Worm (Caenorhabditis elegans): ENCODE measurements around the gene T28A11.18.

ce11 chrV:3284629-3285028 is 16.8 kb upstream of the T28A11.18 start, which contains the start of gene F35F10.5:
- TF ChIP-seq aly-2 (tag; optimal IDR thresholded peaks at IDR 0.05): no peak
- no peak for TF ChIP-seq ZK546.5 (tag; optimal IDR thresholded peaks at IDR 0.05)
- TF ChIP-seq pha-4 (GFP tag; IDR thresholded peaks at IDR 0.05): no peak
- no peak for TF ChIP-seq pha-4 (tag; optimal IDR thresholded peaks at IDR 0.05)
- no peak for TF ChIP-seq snpc-4 (tag; optimal IDR thresholded peaks at IDR 0.05)
- no peak for TF ChIP-seq attf-4 (tag; optimal IDR thresholded peaks at IDR 0.05)
- no peak for TF ChIP-seq mxl-3 (GFP tag; optimal IDR thresholded peaks at IDR 0.05)
- TF ChIP-seq unc-39 (tag; optimal IDR thresholded peaks at IDR 0.05): no peak
- no peak for TF ChIP-seq ztf-11 (tag; optimal IDR thresholded peaks at IDR 0.05)
- no peak for TF ChIP-seq mdt-29 (GFP tag; IDR thresholded peaks at IDR 0.05)
- no peak for TF ChIP-seq lin-13 (GFP tag; optimal IDR thresholded peaks at IDR 0.05)
- no peak for TF ChIP-seq nhr-41 (GFP tag; IDR thresholded peaks at IDR 0.05)
- no peak for TF ChIP-seq fos-1 (tag; optimal IDR thresholded peaks at IDR 0.05)
